Worm (Caenorhabditis elegans): ENCODE results near the gene srh-56.

DNA sequence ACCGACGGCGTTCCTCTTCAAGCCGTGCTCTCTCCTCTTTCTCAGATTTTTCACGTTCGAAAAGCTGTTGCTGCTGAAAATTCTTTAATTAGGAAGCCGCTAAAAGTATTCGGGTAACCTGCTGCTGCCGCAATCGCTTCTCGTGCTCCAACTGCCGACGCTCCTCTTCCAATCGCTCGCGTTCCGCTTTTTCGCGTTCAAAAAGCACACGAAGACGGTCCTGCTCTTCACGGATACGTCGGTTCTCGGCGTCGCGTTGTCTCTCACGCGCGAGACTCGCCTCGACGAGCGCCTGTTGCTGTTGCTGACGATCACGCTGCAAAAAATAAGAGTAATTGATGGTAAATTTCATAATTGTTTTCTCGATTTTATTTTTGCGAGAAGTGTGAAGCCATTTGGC lies 29.0 kb downstream of the srh-56 start:
- no peak for TF ChIP-seq nhr-11 (tag; optimal IDR thresholded peaks at IDR 0.05)
- no peak for TF ChIP-seq pha-4 (GFP tag; IDR thresholded peaks at IDR 0.05)
- TF ChIP-seq pha-4 (tag; optimal IDR thresholded peaks at IDR 0.05), result no peak
- no peak for TF ChIP-seq egl-27 (tag; optimal IDR thresholded peaks at IDR 0.05)
- TF ChIP-seq zag-1 (tag; optimal IDR thresholded peaks at IDR 0.05), result no peak
- TF ChIP-seq lin-39 (tag; optimal IDR thresholded peaks at IDR 0.05), result no peak
- TF ChIP-seq mdl-1 (tag; optimal IDR thresholded peaks at IDR 0.05), result no peak

Data from whole organism, L4 larva.